Worm (Caenorhabditis elegans): ENCODE data around the gene tbcc-1.

The tbcc-1 gene

ce11 chrIII:2834363-2834762 lies 46.1 kb downstream of the tbcc-1 start, which contains the start of gene txdc-17:
Gene txdc-17 (plus strand): TSS chrIII:2834663.
- TF ChIP-seq ceh-14 (tag; optimal IDR thresholded peaks at IDR 0.05) = no peak
- no peak for TF ChIP-seq dmd-4 (tag; optimal IDR thresholded peaks at IDR 0.05; ENCODE audit: borderline replicate concordance)
- TF ChIP-seq K09A11.1 (tag; optimal IDR thresholded peaks at IDR 0.05; ENCODE audit: insufficient read depth) = no peak
- no peak for TF ChIP-seq ama-1 (optimal IDR thresholded peaks at IDR 0.05)
- TF ChIP-seq ceh-24 (tag; optimal IDR thresholded peaks at IDR 0.05) = no peak
- TF ChIP-seq ceh-18 (tag; optimal IDR thresholded peaks at IDR 0.05) = no peak
- no peak for TF ChIP-seq npax-4 (tag; optimal IDR thresholded peaks at IDR 0.05)
- TF ChIP-seq zip-5 (tag; optimal IDR thresholded peaks at IDR 0.05) = no peak
- TF ChIP-seq fkh-10 (GFP tag; optimal IDR thresholded peaks at IDR 0.05) = no peak
- no peak for TF ChIP-seq ceh-6 (GFP tag; optimal IDR thresholded peaks at IDR 0.05)

DNA sequence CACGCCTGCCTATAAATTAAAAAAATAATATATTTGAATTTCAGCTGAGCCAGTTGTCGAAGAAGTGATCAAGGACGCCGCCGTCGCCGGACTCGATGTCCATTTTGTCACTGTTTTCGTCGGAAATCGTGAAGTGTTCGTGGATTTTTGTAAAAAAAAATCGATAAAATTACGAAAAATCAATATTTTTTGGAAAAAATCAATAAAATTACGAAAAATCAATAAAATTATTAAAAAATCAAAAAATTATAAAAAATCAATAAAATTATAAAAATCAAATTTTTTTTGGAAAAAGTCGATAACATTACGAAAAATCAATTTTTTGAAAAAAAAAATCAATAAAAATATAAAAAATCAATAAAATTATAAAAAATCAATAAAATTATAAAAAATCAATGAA lies 46.8 kb downstream of the tbcc-1 start:
- TF ChIP-seq ceh-18 (tag; optimal IDR thresholded peaks at IDR 0.05) (no peak), C38D4.7 (GFP tag; optimal IDR thresholded peaks at IDR 0.05) (no peak), ceh-31 (tag; optimal IDR thresholded peaks at IDR 0.05) (no peak), ceh-48 (tag; optimal IDR thresholded peaks at IDR 0.05) (peak; percentile 20), hlh-13 (GFP tag; optimal IDR thresholded peaks at IDR 0.05) (no peak), hlh-15 (tag; optimal IDR thresholded peaks at IDR 0.05) (no peak), ztf-16 (tag; optimal IDR thresholded peaks at IDR 0.05) (no peak)

DNA sequence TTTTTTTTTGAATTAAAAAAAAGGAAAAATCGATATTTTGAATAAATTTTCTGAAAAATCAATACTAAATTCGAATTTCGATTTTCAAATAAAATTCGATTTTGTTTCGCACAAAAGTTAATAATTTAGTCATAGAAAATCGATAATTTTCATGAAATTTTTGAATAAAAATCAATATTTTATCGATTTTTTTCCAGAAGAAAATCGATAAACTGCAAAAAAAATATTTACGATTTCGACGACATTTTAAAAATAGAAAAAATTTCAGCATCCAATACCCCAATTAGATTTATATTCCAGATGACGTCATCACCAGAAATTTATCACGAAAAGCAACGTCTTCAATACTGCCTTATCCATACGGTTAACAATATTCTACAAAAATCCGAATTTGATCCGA lies 48.1 kb downstream of the tbcc-1 start, which contains the start of gene josd-1:
Gene josd-1, plus strand, starts transcription at position 301 of the 400 bp plus-strand sequence.
- TF ChIP-seq hlh-13 (GFP tag; optimal IDR thresholded peaks at IDR 0.05) (no peak), ceh-19 (GFP tag; optimal IDR thresholded peaks at IDR 0.05) (no peak), syd-9 (tag; optimal IDR thresholded peaks at IDR 0.05) (no peak), pha-2 (tag; optimal IDR thresholded peaks at IDR 0.05) (no peak), pros-1 (tag; optimal IDR thresholded peaks at IDR 0.05) (no peak), pqm-1 (tag; optimal IDR thresholded peaks at IDR 0.05) (no peak), ceh-6 (GFP tag; optimal IDR thresholded peaks at IDR 0.05) (no peak), lim-6 (tag; optimal IDR thresholded peaks at IDR 0.05) (no peak), dmd-4 (tag; optimal IDR thresholded peaks at IDR 0.05; ENCODE audit: borderline replicate concordance) (no peak), fkh-6 (tag; optimal IDR thresholded peaks at IDR 0.05) (no peak), lin-11 (tag; optimal IDR thresholded peaks at IDR 0.05) (no peak), elt-2 (tag; optimal IDR thresholded peaks at IDR 0.05) (no peak)

DNA sequence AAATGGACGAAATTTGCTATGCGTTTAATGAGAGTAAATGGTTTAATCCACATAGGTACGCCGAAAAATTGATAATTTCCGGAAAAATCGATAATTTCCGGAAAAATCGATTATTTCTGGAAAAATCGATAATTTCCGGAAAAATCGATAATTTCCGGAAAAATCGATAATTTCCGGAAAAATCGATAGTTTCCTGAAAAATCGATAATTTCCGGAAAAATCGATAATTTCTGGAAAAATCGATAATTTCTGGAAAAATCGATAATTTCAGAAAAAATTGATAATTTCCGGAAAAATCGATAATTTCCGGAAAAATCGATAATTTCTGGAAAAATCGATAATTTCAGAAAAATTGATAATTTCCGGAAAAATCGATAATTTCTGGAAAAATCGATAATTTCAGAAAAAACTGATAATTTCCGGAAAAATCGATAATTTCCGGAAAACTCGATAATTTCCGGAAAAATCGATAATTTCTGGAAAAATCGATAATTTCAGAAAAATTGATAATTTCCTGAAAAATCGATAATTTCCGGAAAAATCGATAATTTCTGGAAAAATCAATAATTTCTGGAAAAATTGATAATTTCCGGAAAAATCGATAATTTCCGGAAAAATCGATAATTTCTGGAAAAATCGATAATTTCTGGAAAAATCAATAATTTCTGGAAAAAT lies 48.6 kb downstream of the tbcc-1 start:
- TF ChIP-seq ceh-48 (tag; optimal IDR thresholded peaks at IDR 0.05) = peak; percentile 94

DNA sequence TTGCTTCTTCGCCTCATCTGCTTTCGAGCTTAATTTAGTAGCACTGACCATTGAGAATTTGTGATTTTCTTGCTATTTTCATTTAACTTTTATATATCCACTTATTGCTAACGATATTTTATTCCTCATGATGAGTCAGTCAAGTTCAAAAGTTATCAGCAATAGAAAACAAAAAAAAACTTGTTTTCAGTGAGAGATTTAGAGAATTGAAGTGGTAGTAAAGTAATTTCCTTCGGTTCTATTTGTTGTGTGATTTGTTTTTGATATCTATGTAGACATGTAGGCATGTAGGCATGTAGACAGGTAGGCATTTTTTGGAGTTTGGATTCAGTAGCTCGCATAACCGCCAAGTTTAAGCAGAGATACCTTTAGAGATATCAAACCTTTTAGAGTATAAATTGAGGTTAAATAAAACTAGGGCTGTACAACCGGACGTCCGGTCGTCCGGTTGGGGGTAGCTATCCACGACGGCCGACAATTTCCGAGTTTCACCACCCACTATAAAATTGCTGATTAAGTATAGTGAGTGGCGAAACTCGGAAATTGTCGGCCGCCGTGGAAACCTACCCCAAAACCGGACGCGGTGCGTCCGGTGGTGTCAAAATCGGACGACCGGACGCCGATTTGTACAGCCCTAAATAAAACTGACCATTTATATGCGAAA lies 52.8 kb downstream of the tbcc-1 start, which contains the start of gene Y71H2AR.2:
Gene Y71H2AR.2, minus strand, starts transcription at position 51 of the 664 bp plus-strand sequence.
- no peak for TF ChIP-seq fkh-6 (tag; optimal IDR thresholded peaks at IDR 0.05)
- no peak for TF ChIP-seq ceh-45 (GFP tag; IDR thresholded peaks at IDR 0.05)
- TF ChIP-seq K09A11.1 (tag; optimal IDR thresholded peaks at IDR 0.05; ENCODE audit: insufficient read depth) = no peak
- TF ChIP-seq ztf-16 (tag; optimal IDR thresholded peaks at IDR 0.05) = no peak
- TF ChIP-seq ceh-14 (tag; optimal IDR thresholded peaks at IDR 0.05) = no peak
- no peak for TF ChIP-seq C08G9.2 (tag; optimal IDR thresholded peaks at IDR 0.05)
- no peak for TF ChIP-seq lim-6 (tag; optimal IDR thresholded peaks at IDR 0.05)
- no peak for TF ChIP-seq T23F11.4 (GFP tag; optimal IDR thresholded peaks at IDR 0.05)
- TF ChIP-seq pha-4 (tag; optimal IDR thresholded peaks at IDR 0.05) = no peak

DNA sequence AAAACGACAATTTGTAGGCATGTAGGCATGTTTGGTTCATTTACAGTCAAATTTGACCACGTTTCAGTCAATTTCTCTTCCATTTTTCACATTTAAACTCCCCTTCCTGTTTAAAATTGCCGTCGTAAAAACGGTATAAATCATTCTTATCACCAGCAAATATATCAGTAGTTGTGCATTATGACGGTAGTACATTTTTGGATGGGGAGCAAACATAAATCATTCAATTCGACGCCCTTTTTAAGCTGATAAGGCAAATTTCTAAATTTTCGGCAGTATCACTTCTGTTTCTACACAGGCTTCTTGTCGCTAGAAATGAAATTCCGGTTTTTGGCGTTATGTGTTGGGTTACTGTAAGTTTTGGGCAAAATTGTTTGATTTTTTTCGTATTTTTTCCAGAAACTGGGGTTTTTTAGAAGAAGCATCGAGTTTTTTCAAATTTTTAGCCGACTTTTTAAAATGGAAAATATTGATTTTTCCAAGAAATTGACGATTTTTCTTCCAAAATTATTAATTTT lies 53.7 kb downstream of the tbcc-1 start, which contains the start of gene H34I24.2:
Gene H34I24.2, plus strand, starts transcription at position 189 of the 518 bp plus-strand sequence.
- TF ChIP-seq T23F11.4 (GFP tag; optimal IDR thresholded peaks at IDR 0.05) = no peak
- TF ChIP-seq ceh-6 (GFP tag; optimal IDR thresholded peaks at IDR 0.05) = no peak
- no peak for TF ChIP-seq pax-1 (tag; optimal IDR thresholded peaks at IDR 0.05)
- TF ChIP-seq sox-4 (tag; optimal IDR thresholded peaks at IDR 0.05) = no peak
- TF ChIP-seq lin-11 (tag; optimal IDR thresholded peaks at IDR 0.05) = no peak
- TF ChIP-seq sox-2 (GFP tag; IDR thresholded peaks at IDR 0.05) = no peak
- no peak for TF ChIP-seq sdc-2 (tag; optimal IDR thresholded peaks at IDR 0.05)
- TF ChIP-seq nhr-232 (tag; optimal IDR thresholded peaks at IDR 0.05) = no peak
- no peak for TF ChIP-seq lim-6 (tag; optimal IDR thresholded peaks at IDR 0.05)
- no peak for TF ChIP-seq che-1 (tag; optimal IDR thresholded peaks at IDR 0.05)
- TF ChIP-seq ttx-3 (tag; optimal IDR thresholded peaks at IDR 0.05) = no peak
- TF ChIP-seq ceh-22 (tag; optimal IDR thresholded peaks at IDR 0.05) = no peak
- TF ChIP-seq dve-1 (tag; optimal IDR thresholded peaks at IDR 0.05) = no peak
- TF ChIP-seq fkh-6 (tag; optimal IDR thresholded peaks at IDR 0.05) = no peak
